Worm (Caenorhabditis elegans): ENCODE data around the gene Y4C6A.3.
"Not testable (repeated sequence)": the region's sequence is repeated elsewhere in the genome, so short reads cannot be mapped to it uniquely, and the experiment has no call there.

Y4C6A.3 gene

ce11 chrIV:5455999-5456398 lies at the start of gene Y4C6A.3:
TSS of gene Y4C6A.3 (minus strand) at chrIV:5456099.
- not testable (repeated sequence) for TF ChIP-seq W03F9.2, dao-5, him-1 (tag; optimal IDR thresholded peaks at IDR 0.05)

- TF ChIP-seq him-1 (tag; optimal IDR thresholded peaks at IDR 0.05) (no peak), dao-5 (tag; optimal IDR thresholded peaks at IDR 0.05) (no peak), W03F9.2 (tag; optimal IDR thresholded peaks at IDR 0.05) (no peak)
These were observed 46.7 kb upstream of the Y4C6A.3 start for ce11 chrIV:5502610-5503009.

ce11 chrIV:5501414-5501813 lies 45.5 kb upstream of the Y4C6A.3 start:
- TF ChIP-seq dao-5 (tag; optimal IDR thresholded peaks at IDR 0.05) (no peak), W03F9.2 (tag; optimal IDR thresholded peaks at IDR 0.05) (no peak), him-1 (tag; optimal IDR thresholded peaks at IDR 0.05) (no peak)

ce11 chrIV:5494099-5494498 lies 38.2 kb upstream of the Y4C6A.3 start:
- TF ChIP-seq dao-5 (tag; optimal IDR thresholded peaks at IDR 0.05) = no peak
- TF ChIP-seq W03F9.2 (tag; optimal IDR thresholded peaks at IDR 0.05) = no peak
- no peak for TF ChIP-seq him-1 (tag; optimal IDR thresholded peaks at IDR 0.05)

ce11 chrIV:5493692-5494091 lies 37.8 kb upstream of the Y4C6A.3 start, which contains the start of gene B0273.1:
TSS of gene B0273.1 (plus strand) at chrIV:5493992.
- TF ChIP-seq W03F9.2 (tag; optimal IDR thresholded peaks at IDR 0.05) (no peak), dao-5 (tag; optimal IDR thresholded peaks at IDR 0.05) (no peak), him-1 (tag; optimal IDR thresholded peaks at IDR 0.05) (no peak)

- TF ChIP-seq him-1 (tag; optimal IDR thresholded peaks at IDR 0.05) (no peak), dao-5 (tag; optimal IDR thresholded peaks at IDR 0.05) (no peak), W03F9.2 (tag; optimal IDR thresholded peaks at IDR 0.05) (no peak)
These were observed 37.2 kb upstream of the Y4C6A.3 start for ce11 chrIV:5493135-5493534.

- TF ChIP-seq dao-5 (tag; optimal IDR thresholded peaks at IDR 0.05) = no peak
- no peak for TF ChIP-seq W03F9.2 (tag; optimal IDR thresholded peaks at IDR 0.05)
- TF ChIP-seq him-1 (tag; optimal IDR thresholded peaks at IDR 0.05) = no peak
These were observed 36.3 kb upstream of the Y4C6A.3 start for ce11 chrIV:5492196-5492595.

- not testable (repeated sequence) for TF ChIP-seq dao-5, him-1, W03F9.2 (tag; optimal IDR thresholded peaks at IDR 0.05)
These were observed 35.2 kb upstream of the Y4C6A.3 start, which contains the start of gene B0273.115 for ce11 chrIV:5491054-5491453. TSS of gene B0273.115 (minus strand) at chrIV:5491154.

ce11 chrIV:5486208-5486731 lies 30.4 kb upstream of the Y4C6A.3 start, which contains the start of the genes snpc-3.1 and puf-7:
TSS of gene snpc-3.1 (minus strand) at chrIV:5486258.
TSS of gene puf-7 (plus strand) at chrIV:5486713.
- not testable (repeated sequence) for TF ChIP-seq him-1, W03F9.2, dao-5 (tag; optimal IDR thresholded peaks at IDR 0.05)

- TF ChIP-seq W03F9.2 (tag; optimal IDR thresholded peaks at IDR 0.05) = no peak
- TF ChIP-seq him-1 (tag; optimal IDR thresholded peaks at IDR 0.05) = no peak
- no peak for TF ChIP-seq dao-5 (tag; optimal IDR thresholded peaks at IDR 0.05)
These were observed 26.8 kb upstream of the Y4C6A.3 start, which contains the start of gene T11F8.5 for ce11 chrIV:5482723-5483122. TSS of gene T11F8.5 (plus strand) at chrIV:5483023.

- TF ChIP-seq W03F9.2 (tag; optimal IDR thresholded peaks at IDR 0.05) (no peak), dao-5 (tag; optimal IDR thresholded peaks at IDR 0.05) (no peak), him-1 (tag; optimal IDR thresholded peaks at IDR 0.05) (no peak)
These were observed 26.3 kb upstream of the Y4C6A.3 start, which contains the start of gene T11F8.12 for ce11 chrIV:5482231-5482630. TSS of gene T11F8.12 (minus strand) at chrIV:5482331.

ce11 chrIV:5479289-5479688 lies 23.4 kb upstream of the Y4C6A.3 start, which contains the start of gene T11F8.1:
TSS of gene T11F8.1 (plus strand) at chrIV:5479589.
- no peak for TF ChIP-seq W03F9.2 (tag; optimal IDR thresholded peaks at IDR 0.05)
- no peak for TF ChIP-seq him-1 (tag; optimal IDR thresholded peaks at IDR 0.05)
- no peak for TF ChIP-seq dao-5 (tag; optimal IDR thresholded peaks at IDR 0.05)

- TF ChIP-seq W03F9.2 (tag; optimal IDR thresholded peaks at IDR 0.05) (no peak), dao-5 (tag; optimal IDR thresholded peaks at IDR 0.05) (no peak), him-1 (tag; optimal IDR thresholded peaks at IDR 0.05) (no peak)
These were observed 20.6 kb upstream of the Y4C6A.3 start, which contains the start of gene T11F8.4 for ce11 chrIV:5476468-5476867. TSS of gene T11F8.4 (minus strand) at chrIV:5476568.

ce11 chrIV:5473098-5473497 lies 17.2 kb upstream of the Y4C6A.3 start:
- TF ChIP-seq dao-5 (tag; optimal IDR thresholded peaks at IDR 0.05) = no peak
- no peak for TF ChIP-seq W03F9.2 (tag; optimal IDR thresholded peaks at IDR 0.05)
- no peak for TF ChIP-seq him-1 (tag; optimal IDR thresholded peaks at IDR 0.05)

Data from whole organism, L4/young adult.